Fruit fly (Drosophila melanogaster) whole organism, embryonic: Measurements from ENCODE around the gene CG5810.

Experiments
- Antp ChIP-seq: fragments of 200-800 bp; sonication (Bioruptor generic); optimal IDR thresholded peaks from 3 replicates; lab custom pipeline; 2016; ENCODE audit warnings: missing biosample characterization, missing genetic modification characterization
- Awh ChIP-seq: fragments of 200-800 bp; sonication (Bioruptor generic); IDR thresholded peaks from 2 replicates; pipeline ENCODE4, ENCODE4 v1.3.6; 2022; ENCODE audit warnings: missing biosample characterization, missing genetic modification characterization
- Blimp-1 ChIP-seq: fragments of 200-800 bp; sonication (Bioruptor generic); optimal IDR thresholded peaks from 3 replicates; lab custom pipeline; 2018; ENCODE audit warnings: missing biosample characterization, missing genetic modification characterization, mild to moderate bottlenecking, moderate library complexity, missing genetic modification reagents
- C15 ChIP-seq: fragments of 200-800 bp; sonication (Bioruptor generic); IDR thresholded peaks from 3 replicates; pipeline ENCODE4 v1.3.6; 2022; ENCODE audit warnings: missing biosample characterization, missing genetic modification characterization
- CG11504 ChIP-seq: fragments of 200-800 bp; sonication (Bioruptor generic); optimal IDR thresholded peaks from 3 replicates; lab custom pipeline; 2019; ENCODE audit warnings: missing biosample characterization, mild to moderate bottlenecking, missing genetic modification characterization, moderate library complexity
- CG11696 ChIP-seq: fragments of 200-800 bp; sonication (Bioruptor generic); IDR thresholded peaks from 2 replicates; pipeline ENCODE4 v1.3.6; 2022; ENCODE audit warnings: missing biosample characterization, missing genetic modification characterization
- CG14014 ChIP-seq: fragments of 200-800 bp; sonication (Bioruptor generic); IDR thresholded peaks from 2 replicates; pipeline ENCODE4 v1.3.6; 2022; ENCODE audit warnings: missing biosample characterization, missing genetic modification characterization
- CG14667 ChIP-seq: fragments of 200-800 bp; sonication (Bioruptor generic); IDR thresholded peaks from 2 replicates; pipeline ENCODE4 v1.3.6; 2022; ENCODE audit warnings: missing biosample characterization, missing genetic modification characterization
- CG14710 ChIP-seq: fragments of 200-800 bp; sonication (Bioruptor generic); optimal IDR thresholded peaks from 3 replicates; lab custom pipeline; 2019; ENCODE audit warnings: missing biosample characterization, mild to moderate bottlenecking, missing genetic modification characterization, moderate library complexity
- CG15514 ChIP-seq: fragments of 200-800 bp; sonication (Bioruptor generic); optimal IDR thresholded peaks from 3 replicates; lab custom pipeline; 2017; ENCODE audit warnings: missing biosample characterization, missing genetic modification characterization, mild to moderate bottlenecking, moderate library complexity, missing genetic modification reagents
- CG15696 ChIP-seq: fragments of 200-800 bp; sonication (Bioruptor generic); optimal IDR thresholded peaks from 2 replicates; lab custom pipeline; 2019; ENCODE audit warnings: missing biosample characterization, mild to moderate bottlenecking, missing genetic modification characterization, moderate library complexity
- CG17612 ChIP-seq: fragments of 200-800 bp; sonication (Bioruptor generic); IDR thresholded peaks from 2 replicates; pipeline ENCODE4 v1.3.6; 2022; ENCODE audit warnings: missing biosample characterization, missing genetic modification characterization
- CG17802 ChIP-seq: fragments of 200-800 bp; sonication (Bioruptor generic); optimal IDR thresholded peaks from 2 replicates; lab custom pipeline; 2018; ENCODE audit warnings: missing biosample characterization, mild to moderate bottlenecking, missing genetic modification characterization, moderate library complexity
- CG17829 ChIP-seq: fragments of 200-800 bp; optimal IDR thresholded peaks from 2 replicates; lab custom pipeline; 2019; ENCODE audit warnings: missing biosample characterization, mild to moderate bottlenecking, missing genetic modification characterization, moderate library complexity
- CG1792 ChIP-seq: fragments of 200-800 bp; sonication (Bioruptor generic); optimal IDR thresholded peaks from 2 replicates; lab custom pipeline; 2016; ENCODE audit warnings: missing biosample characterization, missing genetic modification characterization
- CG2116 ChIP-seq: fragments of 200-800 bp; sonication (Bioruptor generic); optimal IDR thresholded peaks from 3 replicates; lab custom pipeline; 2018; ENCODE audit warnings: missing biosample characterization, mild to moderate bottlenecking, missing genetic modification characterization
- CG2712 ChIP-seq: fragments of 200-800 bp; optimal IDR thresholded peaks from 3 replicates; lab custom pipeline; 2019; ENCODE audit warnings: missing biosample characterization, mild to moderate bottlenecking, missing genetic modification characterization, moderate library complexity
- CG31441 ChIP-seq: fragments of 200-800 bp; sonication (Bioruptor generic); IDR thresholded peaks from 2 replicates; pipeline ENCODE4 v1.3.6; 2022; ENCODE audit warnings: missing biosample characterization, missing genetic modification characterization
- CG4820 ChIP-seq: fragments of 200-800 bp; sonication (Bioruptor generic); optimal IDR thresholded peaks from 3 replicates; lab custom pipeline; 2016; ENCODE audit warnings: missing biosample characterization, missing genetic modification characterization
- CG5245 ChIP-seq: fragments of 200-800 bp; sonication (Bioruptor generic); optimal IDR thresholded peaks from 3 replicates; lab custom pipeline; 2016; ENCODE audit warnings: missing biosample characterization, missing genetic modification characterization
- CG6254 ChIP-seq: fragments of 200-800 bp; sonication (Bioruptor generic); optimal IDR thresholded peaks from 3 replicates; lab custom pipeline; 2017; ENCODE audit warnings: mild to moderate bottlenecking, missing biosample characterization, missing genetic modification reagents, missing genetic modification characterization
- CG8281 ChIP-seq: fragments of 200-800 bp; sonication (Bioruptor generic); optimal IDR thresholded peaks from 2 replicates; lab custom pipeline; 2018; ENCODE audit warnings: missing biosample characterization, mild to moderate bottlenecking, missing genetic modification characterization, moderate library complexity
- CG9876 ChIP-seq: fragments of 200-800 bp; sonication (Bioruptor generic); optimal IDR thresholded peaks from 2 replicates; lab custom pipeline; 2016; ENCODE audit warnings: missing biosample characterization, missing genetic modification characterization
- Doc3 ChIP-seq: fragments of 200-800 bp; sonication (Bioruptor generic); IDR thresholded peaks from 3 replicates; pipeline ENCODE4 v1.3.6; 2022; ENCODE audit warnings: missing biosample characterization, missing genetic modification characterization; ENCODE audit not compliant: partially characterized antibody
- E2f2 ChIP-seq: fragments of 200-800 bp; sonication (Bioruptor generic); IDR thresholded peaks from 2 replicates; pipeline ENCODE4 v1.3.6; 2022; ENCODE audit warnings: missing biosample characterization, missing genetic modification characterization
- GATAe ChIP-seq: fragments of 200-800 bp; sonication (Bioruptor generic); conservative IDR thresholded peaks from 2 replicates; pipeline ENCODE4 v1.3.6; 2022; ENCODE audit warnings: missing biosample characterization, missing genetic modification characterization
- Hmx ChIP-seq: fragments of 200-800 bp; sonication (Bioruptor generic); optimal IDR thresholded peaks from 2 replicates; lab custom pipeline; 2016; ENCODE audit warnings: missing biosample characterization, missing genetic modification characterization
- Hr3 ChIP-seq: fragments of 200-800 bp; sonication (Bioruptor generic); optimal IDR thresholded peaks from 3 replicates; lab custom pipeline; 2016; ENCODE audit warnings: missing biosample characterization, missing genetic modification characterization
- Myb ChIP-seq: fragments of 200-800 bp; sonication (Bioruptor generic); optimal IDR thresholded peaks from 2 replicates; lab custom pipeline; 2016; ENCODE audit warnings: missing biosample characterization, missing genetic modification characterization
- Pdp1 ChIP-seq, 2 experiments: fragments of 200-800 bp; sonication (Bioruptor generic); optimal IDR thresholded peaks; 3 replicates each; lab custom pipeline; 2016; ENCODE audit warnings: missing biosample characterization in 2 of 2, missing genetic modification characterization in 2 of 2, mild to moderate bottlenecking in 1 of 2, moderate library complexity in 1 of 2
- Poxn ChIP-seq: fragments of 200-800 bp; sonication (Bioruptor generic); IDR thresholded peaks from 2 replicates; pipeline ENCODE4 v1.3.6; 2022; ENCODE audit warnings: missing biosample characterization, missing genetic modification characterization
- Scr ChIP-seq: fragments of 200-800 bp; sonication (Bioruptor generic); IDR thresholded peaks from 2 replicates; pipeline ENCODE4 v1.3.6; 2022; ENCODE audit warnings: missing biosample characterization, missing genetic modification characterization; ENCODE audit not compliant: partially characterized antibody
- Spps ChIP-seq: fragments of 200-800 bp; sonication (Bioruptor generic); optimal IDR thresholded peaks from 2 replicates; lab custom pipeline; 2018; ENCODE audit warnings: missing biosample characterization, mild to moderate bottlenecking, missing genetic modification characterization
- Ssrp ChIP-seq: fragments of 200-800 bp; sonication (Bioruptor generic); optimal IDR thresholded peaks from 2 replicates; lab custom pipeline; 2018; ENCODE audit warnings: missing biosample characterization, mild to moderate bottlenecking, missing genetic modification characterization, moderate library complexity
- Xbp1 ChIP-seq: fragments of 200-800 bp; sonication (Bioruptor generic); optimal IDR thresholded peaks from 3 replicates; lab custom pipeline; 2016; ENCODE audit warnings: missing biosample characterization, mild to moderate bottlenecking, missing genetic modification characterization
- abd-A ChIP-seq: fragments of 200-800 bp; sonication (Bioruptor generic); optimal IDR thresholded peaks from 3 replicates; lab custom pipeline; 2019; ENCODE audit warnings: missing biosample characterization, mild to moderate bottlenecking, missing genetic modification characterization, moderate library complexity
- da ChIP-seq: fragments of 200-800 bp; sonication (Bioruptor generic); optimal IDR thresholded peaks from 2 replicates; lab custom pipeline; 2016; ENCODE audit warnings: missing biosample characterization, missing genetic modification characterization
- ems ChIP-seq: fragments of 200-800 bp; sonication (Bioruptor generic); optimal IDR thresholded peaks from 3 replicates; lab custom pipeline; 2016; ENCODE audit warnings: missing biosample characterization, missing genetic modification characterization
- ewg ChIP-seq: fragments of 200-800 bp; sonication (Bioruptor generic); optimal IDR thresholded peaks from 3 replicates; lab custom pipeline; 2017; ENCODE audit warnings: mild to moderate bottlenecking, missing biosample characterization, missing genetic modification reagents, missing genetic modification characterization
- ham ChIP-seq: fragments of 200-800 bp; sonication (Bioruptor generic); IDR thresholded peaks from 2 replicates; pipeline ENCODE4 v1.3.6; 2022; ENCODE audit warnings: missing biosample characterization, missing genetic modification characterization
- ind ChIP-seq: fragments of 200-800 bp; sonication (Bioruptor generic); optimal IDR thresholded peaks from 3 replicates; lab custom pipeline; 2016; ENCODE audit warnings: missing biosample characterization, missing genetic modification characterization
- jigr1 ChIP-seq: fragments of 200-800 bp; sonication (Bioruptor generic); IDR thresholded peaks from 3 replicates; pipeline ENCODE4 v1.3.6; 2022; ENCODE audit warnings: missing biosample characterization, missing genetic modification characterization
- lola ChIP-seq, 3 experiments: fragments of >200 bp in 2 of 3; fragments of 200-800 bp in 1 of 3; sonication (Bioruptor generic) in 1 of 3; optimal IDR thresholded peaks; 2 replicates each; lab custom pipeline; 2017 to 2019; ENCODE audit warnings: missing biosample characterization in 3 of 3, missing genetic modification characterization in 3 of 3, mild to moderate bottlenecking in 1 of 3, moderate library complexity in 1 of 3
- pita ChIP-seq: fragments of 200-800 bp; sonication (Bioruptor generic); optimal IDR thresholded peaks from 2 replicates; lab custom pipeline; 2017; ENCODE audit warnings: missing biosample characterization, mild to moderate bottlenecking, missing genetic modification characterization
- prd ChIP-seq, 3 experiments: fragments of >200 bp in 2 of 3; fragments of 200-800 bp in 1 of 3; sonication (Bioruptor generic) in 1 of 3; optimal IDR thresholded peaks in 2 of 3; IDR thresholded peaks in 1 of 3; 2 replicates in 2 of 3; 3 replicates in 1 of 3; pipeline versions ENCODE4 v1.3.6 to Lab custom; 2017 to 2022; ENCODE audit warnings: missing biosample characterization in 1 of 3, missing genetic modification characterization in 1 of 3
- pzg ChIP-seq: fragments of 200-800 bp; sonication (Bioruptor generic); optimal IDR thresholded peaks from 3 replicates; lab custom pipeline; 2018; ENCODE audit warnings: missing biosample characterization, mild to moderate bottlenecking, missing genetic modification characterization, moderate library complexity
- repo ChIP-seq: fragments of 200-800 bp; sonication (Bioruptor generic); optimal IDR thresholded peaks from 2 replicates; lab custom pipeline; 2016; ENCODE audit warnings: missing biosample characterization, missing genetic modification characterization
- sens ChIP-seq: fragments of 200-800 bp; sonication (Bioruptor generic); peaks from one replicate; lab custom pipeline; 2016; ENCODE audit warnings: missing biosample characterization, missing genetic modification characterization
- sisA ChIP-seq: fragments of 200-800 bp; sonication (Bioruptor generic); IDR thresholded peaks from 2 replicates; pipeline ENCODE4 v1.3.6; 2022; ENCODE audit warnings: missing biosample characterization, missing genetic modification characterization
- slp2 ChIP-seq: fragments of 200-800 bp; sonication (Bioruptor generic); optimal IDR thresholded peaks from 2 replicates; lab custom pipeline; 2016; ENCODE audit warnings: missing biosample characterization, missing genetic modification characterization

CG5810 gene

dm6 chr3R:21116057-21116456 lies 47.5 kb upstream of the CG5810 start, which contains the start of gene ppan (continued):
- TF ChIP-seq ham (GFP tag; lab: Robert Waterston, UW): no peak
- TF ChIP-seq Scr (GFP tag; lab: Robert Waterston, UW): peak; percentile 33
- peak; percentile 66 for TF ChIP-seq CG15514
- TF ChIP-seq CG11696 (GFP tag; lab: Robert Waterston, UW): no peak
- TF ChIP-seq sens (GFP tag; lab: Kevin White, UChicago): peak; percentile 3
- TF ChIP-seq CG31441: no peak
- TF ChIP-seq CG2116 (GFP tag; lab: Kevin White, UChicago): peak; percentile 44
- TF ChIP-seq Doc3 (GFP tag; lab: Robert Waterston, UW): peak; percentile 41; the same call in 1 of the 3 replicates
- peak; percentile 78 for TF ChIP-seq pzg (GFP tag; lab: Kevin White, UChicago)
- peak; percentile 11 for TF ChIP-seq CG17829

- TF ChIP-seq ewg (GFP tag; lab: Kevin White, UChicago) (no peak), CG6254 (no peak), jigr1 (GFP tag; lab: Robert Waterston, UW) (no peak), ind (GFP tag; lab: Kevin White, UChicago) (peak; percentile 41), CG2712 (tag; lab: Kevin White, UChicago) (no peak), pita (GFP tag; lab: Kevin White, UChicago) (no peak), CG14710 (peak; percentile 10), abd-A (tag; lab: Kevin White, UChicago) (no peak), CG14667 (GFP tag; lab: Robert Waterston, UW) (no peak), CG9876 (GFP tag; lab: Kevin White, UChicago) (no peak), repo (GFP tag; lab: Kevin White, UChicago) (no peak), CG1792 (GFP tag; lab: Kevin White, UChicago) (no peak), Myb (GFP tag; lab: Kevin White, UChicago) (peak; percentile 7), ems (peak; percentile 35), CG8281 (tag; lab: Kevin White, UChicago) (no peak), CG17802 (tag; lab: Kevin White, UChicago) (no peak), C15 (GFP tag; lab: Robert Waterston, UW) (no peak), E2f2 (GFP tag; lab: Robert Waterston, UW) (peak; percentile 40), slp2 (no peak), CG17612 (no peak), Blimp-1 (GFP tag; lab: Kevin White, UChicago) (no peak), CG5245 (GFP tag; lab: Kevin White, UChicago) (no peak), CG14014 (GFP tag; lab: Robert Waterston, UW) (peak; percentile 49; the same call in 1 of the 2 replicates), sisA (GFP tag; lab: Robert Waterston, UW) (no peak), CG15696 (no peak), Awh (GFP tag; lab: Robert Waterston, UW) (no peak), Pdp1 (GFP tag; optimal IDR thresholded peaks at IDR 0.05; lab: Kevin White, UChicago) (peak; percentile 13 to 94), Antp (peak; percentile 39), CG11504 (tag; lab: Kevin White, UChicago) (no peak), GATAe (GFP tag; lab: Robert Waterston, UW) (no peak), Xbp1 (GFP tag; lab: Kevin White, UChicago) (peak; percentile 53), Hmx (GFP tag; lab: Kevin White, UChicago) (no peak), lola (GFP tag; optimal IDR thresholded peaks at IDR 0.05; lab: Kevin White, UChicago) (peak in 1 of 3 experiments; percentile 88), Hr3 (GFP tag; lab: Kevin White, UChicago) (peak; percentile 28), CG4820 (GFP tag; lab: Kevin White, UChicago) (no peak), Poxn (no peak), Ssrp (peak; percentile 32), prd (optimal IDR thresholded peaks at IDR 0.05; lab: Kevin White, UChicago) (no peak), prd (GFP tag; IDR thresholded peaks at IDR 0.05; lab: Robert Waterston, UW) (peak; percentile 14; the same call in 1 of the 3 replicates), da (no peak), Spps (tag; lab: Kevin White, UChicago) (no peak)
Measured at dm6 chr3R:21118784-21119183, 44.8 kb upstream of the CG5810 start, which contains the start of gene Bdbt. Gene Bdbt, minus strand, starts transcription at chr3R:21118856.
